Fruit fly (Drosophila melanogaster) whole organism, prepupa: ENCODE results near the gene Uros1.

ENCODE experiments used
- Blimp-1 ChIP-seq: fragments of 200-800 bp; sonication (Bioruptor generic); optimal IDR thresholded peaks from 3 replicates; lab custom pipeline; 2017; ENCODE audit warnings: missing biosample characterization, missing genetic modification characterization, mild to moderate bottlenecking, moderate library complexity, missing genetic modification reagents
- CG10631 ChIP-seq: fragments of 200-800 bp; sonication (Bioruptor generic); optimal IDR thresholded peaks from 2 replicates; lab custom pipeline; 2016; ENCODE audit warnings: missing biosample characterization, missing genetic modification characterization
- CG10669 ChIP-seq: fragments of 200-800 bp; sonication (Bioruptor generic); optimal IDR thresholded peaks from 3 replicates; lab custom pipeline; 2018; ENCODE audit warnings: missing biosample characterization, mild to moderate bottlenecking, missing genetic modification characterization, moderate library complexity
- CG11762 ChIP-seq: fragments of 200-800 bp; sonication (Bioruptor generic); optimal IDR thresholded peaks from 3 replicates; lab custom pipeline; 2016; ENCODE audit warnings: missing biosample characterization, missing genetic modification characterization; ENCODE audit not compliant: insufficient read depth
- CG11902 ChIP-seq: fragments of 200-800 bp; sonication (Bioruptor generic); optimal IDR thresholded peaks from 3 replicates; lab custom pipeline; 2016; ENCODE audit warnings: missing biosample characterization, missing genetic modification characterization
- CG15336 ChIP-seq: fragments of 200-800 bp; sonication (Bioruptor generic); IDR thresholded peaks from 2 replicates; pipeline ENCODE4 v1.3.6; 2022; ENCODE audit warnings: missing biosample characterization, missing genetic modification characterization
- CG1621 ChIP-seq: fragments of 200-800 bp; sonication (Bioruptor generic); optimal IDR thresholded peaks from 3 replicates; lab custom pipeline; 2018; ENCODE audit warnings: missing biosample characterization, mild to moderate bottlenecking, missing genetic modification characterization
- CG3032 ChIP-seq: fragments of 200-800 bp; optimal IDR thresholded peaks from 2 replicates; lab custom pipeline; 2019; ENCODE audit warnings: missing biosample characterization, mild to moderate bottlenecking, missing genetic modification characterization, moderate library complexity
- CG31627 ChIP-seq: fragments of 200-800 bp; sonication (Bioruptor generic); optimal IDR thresholded peaks from 3 replicates; lab custom pipeline; 2016; ENCODE audit warnings: missing biosample characterization, missing genetic modification characterization
- CG32006 ChIP-seq: fragments of 200-800 bp; sonication (Bioruptor generic); optimal IDR thresholded peaks from 3 replicates; lab custom pipeline; 2017; ENCODE audit warnings: missing biosample characterization, mild to moderate bottlenecking, missing genetic modification characterization
- CG3919 ChIP-seq: fragments of 200-800 bp; sonication (Bioruptor generic); optimal IDR thresholded peaks from 3 replicates; lab custom pipeline; 2016; ENCODE audit warnings: missing biosample characterization, missing genetic modification characterization
- CG6163 ChIP-seq: fragments of 200-800 bp; sonication (Bioruptor generic); IDR thresholded peaks from 3 replicates; pipeline ENCODE4 v1.3.6; 2022; ENCODE audit warnings: missing biosample characterization, missing genetic modification characterization
- CG6276 ChIP-seq: fragments of 200-800 bp; sonication (Bioruptor generic); optimal IDR thresholded peaks from 2 replicates; lab custom pipeline; 2017; ENCODE audit warnings: missing biosample characterization, mild to moderate bottlenecking, missing genetic modification characterization
- CG6792 ChIP-seq: fragments of 200-800 bp; sonication (Bioruptor generic); optimal IDR thresholded peaks from 3 replicates; lab custom pipeline; 2016; ENCODE audit warnings: missing biosample characterization, missing genetic modification characterization
- CG6854 ChIP-seq: fragments of 200-800 bp; sonication (Bioruptor generic); optimal IDR thresholded peaks from 2 replicates; lab custom pipeline; 2017; ENCODE audit warnings: missing biosample characterization, mild to moderate bottlenecking, missing genetic modification characterization
- CG7368 ChIP-seq: fragments of 200-800 bp; sonication (Bioruptor generic); optimal IDR thresholded peaks from 3 replicates; lab custom pipeline; 2016; ENCODE audit warnings: missing biosample characterization, missing genetic modification characterization
- CG8119 ChIP-seq: fragments of 200-800 bp; sonication (Bioruptor generic); IDR thresholded peaks from 3 replicates; pipeline ENCODE4 v1.3.6; 2022; ENCODE audit warnings: missing biosample characterization, missing genetic modification characterization
- CG8632 ChIP-seq: fragments of 200-800 bp; sonication (Bioruptor generic); optimal IDR thresholded peaks from 3 replicates; lab custom pipeline; 2016; ENCODE audit warnings: missing biosample characterization, missing genetic modification characterization
- CG9139 ChIP-seq: fragments of 200-800 bp; sonication (Bioruptor generic); optimal IDR thresholded peaks from 3 replicates; lab custom pipeline; 2017; ENCODE audit warnings: missing biosample characterization, mild to moderate bottlenecking, missing genetic modification characterization
- Eip75B ChIP-seq: fragments of 200-800 bp; sonication (Bioruptor generic); optimal IDR thresholded peaks from 3 replicates; lab custom pipeline; 2016; ENCODE audit warnings: missing biosample characterization, missing genetic modification characterization
- Eip93F ChIP-seq: fragments of 200-800 bp; sonication (Bioruptor generic); optimal IDR thresholded peaks from 2 replicates; lab custom pipeline; 2016; ENCODE audit warnings: missing biosample characterization, mild to moderate bottlenecking, missing genetic modification characterization
- Ets21C ChIP-seq: fragments of 200-800 bp; sonication (Bioruptor generic); optimal IDR thresholded peaks from 3 replicates; lab custom pipeline; 2016; ENCODE audit warnings: missing biosample characterization, missing genetic modification characterization
- Ets96B ChIP-seq: fragments of 200-800 bp; optimal IDR thresholded peaks from 2 replicates; lab custom pipeline; 2019; ENCODE audit warnings: missing biosample characterization, mild to moderate bottlenecking, missing genetic modification characterization, moderate library complexity
- Gug ChIP-seq: fragments of 200-800 bp; sonication (Bioruptor generic); IDR thresholded peaks from 2 replicates; pipeline ENCODE4 v1.3.6; 2022; ENCODE audit warnings: missing biosample characterization, missing genetic modification characterization
- Hr38 ChIP-seq: sonication (Bioruptor generic); optimal IDR thresholded peaks from 2 replicates; lab custom pipeline; 2016; ENCODE audit warnings: missing biosample characterization, missing genetic modification characterization
- Hr39 ChIP-seq: fragments of 200-800 bp; sonication (Bioruptor generic); optimal IDR thresholded peaks from 2 replicates; lab custom pipeline; 2016; ENCODE audit warnings: missing biosample characterization, missing genetic modification characterization
- Hr4 ChIP-seq: fragments of 200-800 bp; sonication (Bioruptor generic); optimal IDR thresholded peaks from 3 replicates; lab custom pipeline; 2016; ENCODE audit warnings: missing biosample characterization, missing genetic modification characterization
- Met ChIP-seq: fragments of 200-800 bp; sonication (Bioruptor generic); optimal IDR thresholded peaks from 3 replicates; lab custom pipeline; 2016; ENCODE audit warnings: missing biosample characterization, missing genetic modification characterization
- OdsH ChIP-seq: fragments of 200-800 bp; sonication (Bioruptor generic); optimal IDR thresholded peaks from 3 replicates; lab custom pipeline; 2016; ENCODE audit warnings: missing biosample characterization, missing genetic modification characterization
- Sox102F ChIP-seq: fragments of 200-800 bp; sonication (Bioruptor generic); optimal IDR thresholded peaks from 2 replicates; lab custom pipeline; 2016; ENCODE audit warnings: missing biosample characterization, mild to moderate bottlenecking, missing genetic modification characterization
- Sox14 ChIP-seq: fragments of 200-800 bp; sonication (Bioruptor generic); optimal IDR thresholded peaks from 3 replicates; lab custom pipeline; 2016; ENCODE audit warnings: missing biosample characterization, missing genetic modification characterization
- acj6 ChIP-seq: fragments of 200-800 bp; sonication (Bioruptor generic); optimal IDR thresholded peaks from 3 replicates; lab custom pipeline; 2016; ENCODE audit warnings: missing biosample characterization, missing genetic modification characterization
- cyc ChIP-seq: fragments of 200-800 bp; sonication (Bioruptor generic); optimal IDR thresholded peaks from 3 replicates; lab custom pipeline; 2016; ENCODE audit warnings: missing biosample characterization, missing genetic modification characterization
- dsx ChIP-seq: fragments of 200-800 bp; optimal IDR thresholded peaks from 3 replicates; lab custom pipeline; 2019; ENCODE audit warnings: missing biosample characterization, mild to moderate bottlenecking, missing genetic modification characterization, moderate library complexity; ENCODE audit not compliant: poor library complexity, severe bottlenecking
- eg ChIP-seq: fragments of 200-800 bp; sonication (Bioruptor generic); IDR thresholded peaks from 3 replicates; pipeline ENCODE4 v1.3.6; 2022; ENCODE audit warnings: missing biosample characterization, missing genetic modification characterization
- fd85E ChIP-seq: fragments of 200-800 bp; sonication (Bioruptor generic); optimal IDR thresholded peaks from 3 replicates; lab custom pipeline; 2016; ENCODE audit warnings: missing biosample characterization, missing genetic modification characterization
- fkh ChIP-seq: fragments of 200-800 bp; sonication (Bioruptor generic); optimal IDR thresholded peaks from 3 replicates; lab custom pipeline; 2017; ENCODE audit warnings: missing biosample characterization, mild to moderate bottlenecking, missing genetic modification characterization, moderate library complexity
- pdm3 ChIP-seq: fragments of 200-800 bp; sonication (Bioruptor generic); optimal IDR thresholded peaks from 3 replicates; lab custom pipeline; 2016; ENCODE audit warnings: missing biosample characterization, missing genetic modification characterization
- salr ChIP-seq, 2 experiments: fragments of 200-800 bp; sonication (Bioruptor generic); optimal IDR thresholded peaks; 3 replicates each; lab custom pipeline; 2016 to 2018; ENCODE audit warnings: missing biosample characterization in 2 of 2, missing genetic modification characterization in 2 of 2, mild to moderate bottlenecking in 1 of 2
- spab ChIP-seq: fragments of 200-800 bp; sonication (Bioruptor generic); optimal IDR thresholded peaks from 2 replicates; lab custom pipeline; 2017; ENCODE audit warnings: missing biosample characterization, mild to moderate bottlenecking, missing genetic modification characterization, missing genetic modification reagents
- ss ChIP-seq, 2 experiments: fragments of 200-800 bp; sonication (Bioruptor generic); optimal IDR thresholded peaks; 2 replicates in 1 of 2; 3 replicates in 1 of 2; lab custom pipeline; 2017 to 2018; ENCODE audit warnings: mild to moderate bottlenecking in 2 of 2, missing biosample characterization in 2 of 2, missing genetic modification characterization in 2 of 2, moderate library complexity in 1 of 2
- svp ChIP-seq: fragments of 200-800 bp; sonication (Bioruptor generic); peaks from one replicate; lab custom pipeline; 2016; ENCODE audit warnings: missing biosample characterization, missing genetic modification characterization
- topi ChIP-seq: fragments of 200-800 bp; sonication (Bioruptor generic); optimal IDR thresholded peaks from 3 replicates; lab custom pipeline; 2016; ENCODE audit warnings: missing biosample characterization, missing genetic modification characterization
- vri ChIP-seq: fragments of 200-800 bp; sonication (Bioruptor generic); optimal IDR thresholded peaks from 3 replicates; lab custom pipeline; 2016; ENCODE audit warnings: missing biosample characterization, mild to moderate bottlenecking, missing genetic modification characterization

Gene Uros1

dm6 chrX:8897859-8898427, 2.1 kb downstream of the Uros1 start, which contains the start of gene Moe (continued):
- TF ChIP-seq spab (peak; percentile 38), Gug (GFP tag; lab: Robert Waterston, UW) (no peak), Eip75B (GFP tag; lab: Kevin White, UChicago) (peak; percentile 28), CG11902 (GFP tag; lab: Kevin White, UChicago) (peak; percentile 22), CG6163 (GFP tag; lab: Robert Waterston, UW) (peak; percentile 54; the same call in 2 of the 3 replicates), Ets96B (tag; lab: Kevin White, UChicago) (peak; percentile 49), Blimp-1 (GFP tag; lab: Kevin White, UChicago) (peak; percentile 9), Eip93F (GFP tag; lab: Kevin White, UChicago) (no peak), cyc (GFP tag; lab: Kevin White, UChicago) (peak; percentile 62), CG7368 (GFP tag; lab: Kevin White, UChicago) (no peak), vri (GFP tag; lab: Kevin White, UChicago) (peak; percentile 24), pdm3 (GFP tag; lab: Kevin White, UChicago) (peak; percentile 70), CG10631 (GFP tag; lab: Kevin White, UChicago) (peak; percentile 40), Met (GFP tag; lab: Kevin White, UChicago) (peak; percentile 45), CG10669 (peak; percentile 33), CG9139 (GFP tag; lab: Kevin White, UChicago) (peak; percentile 63), Sox102F (peak; percentile 11), svp (GFP tag; lab: Kevin White, UChicago) (peak; percentile 75), Hr4 (peak; percentile 23), CG3919 (peak; percentile 60)

- no peak for TF ChIP-seq salr (GFP tag; optimal IDR thresholded peaks at IDR 0.05; lab: Kevin White, UChicago)
- TF ChIP-seq fkh (GFP tag; lab: Kevin White, UChicago) = peak; percentile 65
- TF ChIP-seq Hr4 = no peak
- TF ChIP-seq Ets96B (tag; lab: Kevin White, UChicago) = no peak
- TF ChIP-seq CG7368 (GFP tag; lab: Kevin White, UChicago) = no peak
- TF ChIP-seq spab = no peak
- TF ChIP-seq dsx (GFP tag; lab: Kevin White, UChicago) = peak; percentile 16
- no peak for TF ChIP-seq Eip93F (GFP tag; lab: Kevin White, UChicago)
- TF ChIP-seq CG3919 = no peak
- TF ChIP-seq CG10669 = no peak
- TF ChIP-seq CG6854 (GFP tag; lab: Kevin White, UChicago) = no peak
- TF ChIP-seq Ets21C (GFP tag; lab: Kevin White, UChicago) = no peak
- TF ChIP-seq ss (GFP tag; optimal IDR thresholded peaks at IDR 0.05; lab: Kevin White, UChicago) = no peak
- no peak for TF ChIP-seq cyc (GFP tag; lab: Kevin White, UChicago)
- peak; percentile 45; the same call in 1 of the 3 replicates for TF ChIP-seq CG8119
- TF ChIP-seq CG1621 (tag; lab: Kevin White, UChicago) = no peak
- TF ChIP-seq OdsH (GFP tag; lab: Kevin White, UChicago) = peak; percentile 8
- no peak for TF ChIP-seq Blimp-1 (GFP tag; lab: Kevin White, UChicago)
- peak; percentile 11 for TF ChIP-seq acj6 (GFP tag; lab: Kevin White, UChicago)
- no peak for TF ChIP-seq CG11902 (GFP tag; lab: Kevin White, UChicago)
- TF ChIP-seq Eip75B (GFP tag; lab: Kevin White, UChicago) = no peak
- TF ChIP-seq Hr39 (GFP tag; lab: Kevin White, UChicago) = no peak
- no peak for TF ChIP-seq CG8632 (GFP tag; lab: Kevin White, UChicago)
- no peak for TF ChIP-seq CG31627 (GFP tag; lab: Kevin White, UChicago)
- peak; percentile 1 for TF ChIP-seq vri (GFP tag; lab: Kevin White, UChicago)
- TF ChIP-seq eg (GFP tag; lab: Robert Waterston, UW) = 0 out of 3 replicates have a peak, but pooled peaks have one; percentile 19
- TF ChIP-seq CG32006 (GFP tag; lab: Kevin White, UChicago) = peak; percentile 48
- TF ChIP-seq CG6792 (GFP tag; lab: Kevin White, UChicago) = no peak
- TF ChIP-seq Gug (GFP tag; lab: Robert Waterston, UW) = no peak
- no peak for TF ChIP-seq CG6276
- TF ChIP-seq Hr38 (GFP tag; lab: Kevin White, UChicago) = no peak
- 0 out of 3 replicates have a peak, but pooled peaks have one; percentile 9 for TF ChIP-seq CG6163 (GFP tag; lab: Robert Waterston, UW)
- TF ChIP-seq topi (GFP tag; lab: Kevin White, UChicago) = no peak
- TF ChIP-seq Met (GFP tag; lab: Kevin White, UChicago) = no peak
- TF ChIP-seq CG3032 = no peak
- no peak for TF ChIP-seq CG11762 (GFP tag; lab: Kevin White, UChicago)
- peak; percentile 61 for TF ChIP-seq CG15336 (GFP tag; lab: Robert Waterston, UW)
- no peak for TF ChIP-seq fd85E
- no peak for TF ChIP-seq svp (GFP tag; lab: Kevin White, UChicago)
- TF ChIP-seq Sox14 = no peak
Observed at dm6 chrX:8896845-8897775, 3.0 kb downstream of the Uros1 start.
